Fruit fly (Drosophila melanogaster) whole organism: Measurements from ENCODE around the gene Sbf.

Experiments used
- CG8478 ChIP-seq: fragments of >200 bp; optimal IDR thresholded peaks from 2 replicates; lab custom pipeline; 2018; ENCODE audit warnings: inconsistent platforms
- Dll ChIP-seq: fragments of >200 bp; optimal IDR thresholded peaks from 2 replicates; lab custom pipeline; 2017
- EcR ChIP-seq, 2 experiments: fragments of >200 bp; optimal IDR thresholded peaks; 2 replicates each; lab custom pipeline; 2017; ENCODE audit warnings: missing biosample characterization in 2 of 2, missing genetic modification characterization in 2 of 2, missing genetic modification reagents in 2 of 2
- pan ChIP-seq: fragments of >200 bp; optimal IDR thresholded peaks from 2 replicates; lab custom pipeline; 2017
- psq ChIP-seq: fragments of >200 bp; optimal IDR thresholded peaks from 2 replicates; lab custom pipeline; 2017
- usp ChIP-seq: fragments of >200 bp; optimal IDR thresholded peaks from 2 replicates; lab custom pipeline; 2017; ENCODE audit warnings: missing biosample characterization, missing genetic modification characterization, mixed read lengths

Gene Sbf

DNA sequence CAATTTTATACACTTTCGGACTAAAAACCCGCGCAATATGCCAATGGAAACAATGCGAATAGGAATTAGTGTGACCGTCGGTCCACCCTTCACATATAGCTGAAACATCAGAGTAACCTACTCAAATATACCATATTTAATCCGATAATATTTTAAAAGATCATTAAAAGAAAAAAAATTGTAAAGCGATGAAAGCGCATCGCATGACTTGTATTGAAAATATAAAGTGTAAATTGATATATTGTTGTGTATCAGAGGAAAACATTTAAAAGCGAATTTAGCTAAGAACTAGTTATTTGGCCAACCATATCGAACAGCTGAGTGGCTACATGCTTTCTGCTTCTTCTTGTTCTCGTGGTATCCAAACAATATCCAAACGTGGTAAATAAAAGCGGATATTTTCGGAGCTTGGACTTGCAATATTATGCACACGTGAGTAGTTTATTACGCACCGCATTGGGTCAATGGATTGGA is 55.0 kb downstream of the Sbf start, which contains the start of the genes Blm and CG14722:
Gene Blm (minus strand): TSS at position 54 of the 474 bp plus-strand sequence.
Gene CG14722 (plus strand): TSS at position 161 of the 474 bp plus-strand sequence.
- TF ChIP-seq Dll (lab: Kevin White, UChicago) (no peak), pan (lab: Kevin White, UChicago) (no peak), psq (lab: Kevin White, UChicago) (no peak), usp (no peak), EcR (GFP tag; optimal IDR thresholded peaks at IDR 0.05; lab: Kevin White, UChicago) (no peak), CG8478 (lab: Kevin White, UChicago) (no peak)
